Worm (Caenorhabditis elegans): Measurements from ENCODE around the gene ptr-9.

The ptr-9 gene

DNA sequence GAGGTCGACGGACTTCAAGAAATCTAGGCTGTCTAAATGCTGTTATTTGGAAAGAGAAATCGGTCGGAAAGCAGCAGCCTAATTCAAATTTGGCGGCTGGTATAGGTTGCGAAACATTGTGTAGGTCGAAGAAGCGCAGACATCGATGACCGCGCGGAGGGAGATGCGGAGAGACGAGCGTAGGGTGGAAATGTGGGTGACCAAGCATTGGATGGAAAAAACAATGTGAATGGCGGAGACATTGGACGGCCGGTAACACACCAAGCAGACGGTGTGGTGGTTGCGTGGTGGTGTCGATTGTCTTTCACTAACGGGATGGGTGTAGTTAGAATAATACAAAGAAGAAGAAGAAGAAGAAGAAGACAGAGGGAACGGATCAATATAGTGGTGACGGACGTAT lies 49.0 kb downstream of the ptr-9 start:
- peak; percentile 17 for TF ChIP-seq nhr-25 (tag; optimal IDR thresholded peaks at IDR 0.05)
- no peak for TF ChIP-seq lin-39 (tag; optimal IDR thresholded peaks at IDR 0.05)

DNA sequence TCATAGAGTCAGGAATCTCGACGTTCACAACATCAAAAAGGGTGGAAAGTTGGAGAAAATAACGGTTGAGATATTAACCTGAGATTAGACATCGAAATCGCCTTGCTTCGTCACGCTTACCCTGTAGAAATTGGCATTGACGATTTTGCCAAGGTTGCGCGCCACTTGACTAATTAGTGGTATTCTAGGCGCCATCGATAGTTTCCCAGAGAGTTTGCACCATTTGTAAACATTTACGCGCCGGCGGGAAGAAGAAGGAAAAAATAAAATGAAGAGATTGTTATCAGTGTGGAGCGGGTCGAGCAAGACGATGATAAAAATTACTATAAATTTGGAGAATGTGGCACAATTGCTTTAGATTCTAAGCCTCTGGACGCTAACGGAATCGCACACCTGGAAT lies 51.2 kb downstream of the ptr-9 start:
- TF ChIP-seq elt-2 (tag; optimal IDR thresholded peaks at IDR 0.05), result peak; percentile 46
- peak; percentile 17 for TF ChIP-seq nhr-25 (tag; optimal IDR thresholded peaks at IDR 0.05)
- no peak for TF ChIP-seq nhr-237 (tag; optimal IDR thresholded peaks at IDR 0.05)
- TF ChIP-seq eor-1 (tag; optimal IDR thresholded peaks at IDR 0.05), result no peak
- no peak for TF ChIP-seq nhr-12 (tag; optimal IDR thresholded peaks at IDR 0.05)

DNA sequence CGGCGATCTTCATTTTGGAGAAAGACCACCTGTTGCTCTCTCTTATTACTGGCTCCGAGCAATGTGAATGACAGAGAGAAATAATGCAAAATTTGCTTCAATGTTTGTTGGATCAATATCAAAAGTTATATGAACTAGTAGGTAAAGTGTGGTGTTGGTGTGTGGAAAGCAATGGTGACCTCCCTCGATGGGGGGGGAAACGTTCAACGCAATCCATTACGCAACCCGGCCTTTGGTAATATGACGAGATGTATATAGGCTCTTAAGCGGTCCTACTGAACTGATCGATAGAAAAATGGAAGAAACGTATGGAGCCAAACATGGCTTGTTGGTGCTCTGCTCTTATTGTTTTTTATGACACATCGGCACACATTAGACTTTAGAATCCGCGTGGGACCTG lies 51.7 kb downstream of the ptr-9 start:
- no peak for TF ChIP-seq ama-1 (optimal IDR thresholded peaks at IDR 0.05)
- TF ChIP-seq snpc-4 (tag; optimal IDR thresholded peaks at IDR 0.05), result no peak
- TF ChIP-seq ZK546.5 (tag; optimal IDR thresholded peaks at IDR 0.05), result no peak
- TF ChIP-seq aly-2 (tag; optimal IDR thresholded peaks at IDR 0.05), result no peak
- TF ChIP-seq egl-27 (tag; optimal IDR thresholded peaks at IDR 0.05), result no peak
- no peak for TF ChIP-seq mdl-1 (tag; optimal IDR thresholded peaks at IDR 0.05)
- TF ChIP-seq elt-3 (tag; optimal IDR thresholded peaks at IDR 0.05), result no peak
- no peak for TF ChIP-seq egl-5 (tag; optimal IDR thresholded peaks at IDR 0.05)
- TF ChIP-seq pha-4 (tag; optimal IDR thresholded peaks at IDR 0.05), result no peak
- no peak for TF ChIP-seq lsy-12 (tag; optimal IDR thresholded peaks at IDR 0.05)
- no peak for TF ChIP-seq fos-1 (tag; optimal IDR thresholded peaks at IDR 0.05)
- TF ChIP-seq nfya-1 (tag; optimal IDR thresholded peaks at IDR 0.05; ENCODE audit: insufficient read depth), result no peak
- TF ChIP-seq nhr-76 (tag; optimal IDR thresholded peaks at IDR 0.05), result no peak
- no peak for TF ChIP-seq tbx-2 (tag; optimal IDR thresholded peaks at IDR 0.05)
- no peak for TF ChIP-seq nhr-67 (tag; optimal IDR thresholded peaks at IDR 0.05)
- TF ChIP-seq elt-2 (tag; optimal IDR thresholded peaks at IDR 0.05), result no peak
- no peak for TF ChIP-seq skn-1 (tag; optimal IDR thresholded peaks at IDR 0.05)

DNA sequence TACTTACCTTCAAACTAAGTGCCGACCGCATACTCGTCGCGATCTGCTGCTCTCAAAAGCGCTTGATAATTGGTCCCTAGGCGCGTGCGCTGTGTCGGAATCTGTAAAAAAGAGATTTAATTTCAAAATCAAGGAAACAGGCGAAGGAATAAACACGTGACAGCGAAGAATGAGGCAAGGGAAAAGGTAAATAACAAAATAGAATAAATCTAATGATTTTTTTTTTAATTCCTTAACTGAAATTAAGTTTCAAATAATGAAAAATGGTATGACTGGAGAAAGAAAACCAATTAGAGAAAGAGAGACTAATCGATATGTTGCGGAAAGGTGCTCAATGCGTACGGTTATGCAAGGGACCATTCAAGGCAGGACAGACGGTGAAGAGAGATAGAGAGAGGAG lies 52.3 kb downstream of the ptr-9 start, which contains the start of gene cya-1:
Gene cya-1 (minus strand): TSS at position 101 of the 400 bp plus-strand sequence.
- TF ChIP-seq ceh-16 (tag; optimal IDR thresholded peaks at IDR 0.05) (no peak), ama-1 (optimal IDR thresholded peaks at IDR 0.05) (no peak), egl-27 (tag; optimal IDR thresholded peaks at IDR 0.05) (no peak), nhr-76 (tag; optimal IDR thresholded peaks at IDR 0.05) (no peak), ztf-4 (tag; optimal IDR thresholded peaks at IDR 0.05) (no peak), nhr-67 (tag; optimal IDR thresholded peaks at IDR 0.05) (no peak), elt-2 (tag; optimal IDR thresholded peaks at IDR 0.05) (no peak), daf-12 (tag; optimal IDR thresholded peaks at IDR 0.05) (no peak), sea-2 (GFP tag; optimal IDR thresholded peaks at IDR 0.05) (no peak), unc-39 (tag; optimal IDR thresholded peaks at IDR 0.05) (no peak), lsy-12 (tag; optimal IDR thresholded peaks at IDR 0.05) (no peak)

All from whole organism, L3 larva.